Worm (Caenorhabditis elegans) whole organism, L4/young adult: ENCODE measurements around the gene fbxa-215.
"Not testable (repeated sequence)": the region's sequence is repeated elsewhere in the genome, so short reads cannot be mapped to it uniquely, and the experiment has no call there.

ENCODE experiments used
- W03F9.2 ChIP-seq: fragments of 150-350 bp; optimal IDR thresholded peaks from 2 replicates; lab custom pipeline; 2014; ENCODE audit warnings: missing biosample characterization, missing genetic modification characterization
- dao-5 ChIP-seq: sonication (generic microtip); optimal IDR thresholded peaks from 2 replicates; lab custom pipeline; 2016; ENCODE audit warnings: missing genotype, missing genetic modification characterization, moderate library complexity, missing compliant biosample characterization
- him-1 ChIP-seq: sonication (generic microtip); optimal IDR thresholded peaks from 2 replicates; lab custom pipeline; 2016; ENCODE audit warnings: missing genotype, missing genetic modification reagents, missing genetic modification characterization, missing compliant biosample characterization

The fbxa-215 gene

DNA sequence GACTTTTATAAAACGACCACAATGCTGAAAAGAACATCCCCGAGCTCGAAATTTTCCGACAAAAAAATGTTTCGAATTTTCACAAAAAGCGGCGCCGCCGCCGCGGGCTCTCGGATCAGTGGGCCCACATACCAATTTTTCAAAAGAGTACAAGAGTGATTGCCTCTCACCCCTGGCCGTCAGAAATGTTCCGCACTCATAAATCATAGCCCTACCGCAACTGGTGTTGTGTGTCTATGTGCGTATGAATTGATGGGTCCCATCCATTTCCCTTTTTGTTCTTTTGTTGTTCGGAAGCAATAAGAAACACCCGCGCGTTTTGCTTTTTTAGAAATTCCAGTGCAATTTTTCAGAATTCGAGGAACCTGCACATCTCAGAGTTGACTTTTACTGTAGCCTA, 27.9 kb upstream of the fbxa-215 start:
- TF ChIP-seq him-1 = no peak
- no peak for TF ChIP-seq dao-5 (tag; lab: Kevin White, UChicago)
- no peak for TF ChIP-seq W03F9.2 (tag; lab: Kevin White, UChicago)

DNA sequence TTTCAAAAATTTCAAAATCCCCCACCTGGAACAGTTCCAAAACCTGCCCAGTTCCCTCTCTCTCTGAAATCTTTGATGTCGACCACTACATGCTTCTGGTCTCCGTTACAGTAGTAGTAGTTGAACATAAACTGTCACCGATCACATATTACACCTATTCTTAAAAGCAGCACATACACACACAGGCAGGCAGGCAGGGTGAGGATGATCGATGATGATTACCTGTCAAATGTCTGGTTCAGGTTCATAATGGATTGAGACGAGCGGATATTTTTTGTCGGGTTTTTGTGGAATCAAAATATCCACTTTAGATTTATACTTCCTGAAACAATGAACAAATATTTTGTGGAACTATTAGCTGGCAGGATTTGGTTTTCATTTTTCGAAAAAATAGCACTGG, 27.3 kb upstream of the fbxa-215 start:
- TF ChIP-seq him-1 = no peak
- TF ChIP-seq W03F9.2 (tag; lab: Kevin White, UChicago) = no peak
- no peak for TF ChIP-seq dao-5 (tag; lab: Kevin White, UChicago)

DNA sequence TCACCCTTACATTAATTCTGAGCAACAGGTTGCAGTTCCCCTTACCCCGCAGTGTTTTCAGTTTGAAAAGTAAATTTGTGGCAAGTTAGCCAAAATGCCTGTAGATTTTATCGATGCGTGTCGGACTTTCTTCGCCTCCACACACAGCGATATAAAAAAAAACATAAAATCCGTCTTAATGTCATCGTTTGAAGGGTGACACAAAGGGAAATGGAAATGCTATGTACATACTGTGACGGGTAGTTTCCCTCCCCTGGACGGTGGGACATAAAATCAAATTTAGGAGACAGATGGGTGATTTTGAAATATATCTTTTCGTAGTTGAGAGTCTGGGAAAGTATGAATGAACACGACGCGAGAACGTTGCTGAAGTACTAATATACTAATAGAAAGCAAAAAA, 25.8 kb upstream of the fbxa-215 start:
- no peak for TF ChIP-seq him-1
- TF ChIP-seq dao-5 (tag; lab: Kevin White, UChicago) = no peak
- no peak for TF ChIP-seq W03F9.2 (tag; lab: Kevin White, UChicago)

ce11 chrIV:13689302-13689880, 22.7 kb upstream of the fbxa-215 start, which contains the start of gene T23G4.2:
Gene T23G4.2 (minus strand): TSS chrIV:13689556.
- TF ChIP-seq him-1 (peak; percentile 14), W03F9.2 (tag; lab: Kevin White, UChicago) (no peak), dao-5 (tag; lab: Kevin White, UChicago) (no peak)

DNA sequence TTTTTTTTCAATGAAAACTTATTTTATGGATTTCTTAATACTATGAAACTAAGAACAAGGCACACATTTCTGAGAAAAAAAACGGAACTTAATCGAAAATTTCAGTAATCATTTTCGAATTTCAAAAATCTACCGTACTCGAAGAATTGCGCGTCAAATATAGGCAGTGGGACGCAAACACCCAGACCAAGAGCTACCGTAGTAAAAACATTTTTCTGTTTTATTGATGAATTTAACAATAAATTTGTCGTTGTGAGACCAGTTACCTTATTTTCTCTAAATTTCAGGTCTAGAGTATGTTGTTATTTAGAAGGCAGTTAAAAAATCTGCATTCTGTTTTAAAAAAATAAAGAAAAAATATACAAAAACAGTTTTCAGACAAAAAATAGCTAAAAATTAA, 20.9 kb upstream of the fbxa-215 start:
- TF ChIP-seq him-1 (no peak), dao-5 (tag; lab: Kevin White, UChicago) (no peak), W03F9.2 (tag; lab: Kevin White, UChicago) (no peak)

DNA sequence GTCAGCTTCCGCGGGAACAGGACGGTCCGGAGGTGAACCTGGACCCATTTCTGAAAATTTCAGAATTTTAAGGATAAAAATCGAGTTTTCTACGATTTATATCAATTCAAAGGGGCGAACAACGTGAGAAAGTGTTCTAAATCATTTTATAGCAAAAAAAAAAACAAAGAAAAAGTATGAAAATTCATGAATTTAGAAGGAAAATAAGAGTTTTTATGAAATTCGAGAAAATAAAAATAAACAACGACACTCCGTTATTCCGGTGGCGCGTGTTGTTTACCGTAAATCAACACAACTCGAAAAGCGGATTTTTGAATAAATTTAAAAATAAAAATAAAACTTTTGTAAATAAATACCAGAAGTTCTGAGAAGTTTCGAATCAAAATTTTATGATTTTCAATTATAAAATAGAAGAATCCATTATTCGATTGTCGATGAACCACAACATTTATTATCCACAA, 20.3 kb upstream of the fbxa-215 start, which contains the start of gene nyn-1:
Gene nyn-1, minus strand, starts transcription at position 51 of the 461 bp plus-strand sequence.
- TF ChIP-seq dao-5 (tag; lab: Kevin White, UChicago) (no peak), him-1 (no peak), W03F9.2 (tag; lab: Kevin White, UChicago) (no peak)

DNA sequence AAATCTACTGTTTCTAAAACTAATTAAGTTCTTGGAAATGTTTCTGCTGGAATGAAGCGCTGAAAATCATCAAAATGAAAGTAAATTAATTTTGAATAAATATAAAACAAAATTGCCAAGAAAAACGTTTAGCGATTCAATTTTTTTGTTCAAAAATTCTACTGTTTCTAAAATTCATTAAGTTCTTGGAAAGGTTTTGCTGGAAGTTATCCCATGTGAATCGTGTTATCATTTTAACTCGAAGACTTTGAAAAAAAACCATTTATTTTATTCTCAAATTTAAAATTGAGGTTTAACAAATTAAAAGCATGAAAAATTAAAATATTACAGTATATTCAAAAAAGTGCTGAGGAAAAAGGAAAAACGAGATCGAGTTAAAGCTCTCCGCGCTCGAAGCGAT, 18.1 kb upstream of the fbxa-215 start:
- TF ChIP-seq dao-5 (tag; lab: Kevin White, UChicago) (no peak), him-1 (no peak), W03F9.2 (tag; lab: Kevin White, UChicago) (no peak)

ce11 chrIV:13682733-13683132, 16.0 kb upstream of the fbxa-215 start:
- TF ChIP-seq dao-5 (tag; lab: Kevin White, UChicago) = no peak
- no peak for TF ChIP-seq W03F9.2 (tag; lab: Kevin White, UChicago)
- no peak for TF ChIP-seq him-1

ce11 chrIV:13679495-13679894, 12.8 kb upstream of the fbxa-215 start:
- TF ChIP-seq dao-5 (tag; lab: Kevin White, UChicago) = no peak
- TF ChIP-seq W03F9.2 (tag; lab: Kevin White, UChicago) = no peak
- no peak for TF ChIP-seq him-1

- no peak for TF ChIP-seq dao-5 (tag; lab: Kevin White, UChicago)
- TF ChIP-seq him-1 = no peak
- TF ChIP-seq W03F9.2 (tag; lab: Kevin White, UChicago) = no peak
Observed at ce11 chrIV:13678649-13679048, 11.9 kb upstream of the fbxa-215 start, which contains the start of gene srlf-26. Gene srlf-26 (plus strand): TSS chrIV:13678949.

- TF ChIP-seq him-1 (no peak), dao-5 (tag; lab: Kevin White, UChicago) (no peak), W03F9.2 (tag; lab: Kevin White, UChicago) (no peak)
Observed at ce11 chrIV:13673504-13673903, 6.8 kb upstream of the fbxa-215 start, which contains the start of gene oac-48. Gene oac-48 (plus strand): TSS chrIV:13673804.

ce11 chrIV:13665073-13665472, 1.6 kb downstream of the fbxa-215 start:
- TF ChIP-seq W03F9.2 (tag; lab: Kevin White, UChicago) = no peak
- TF ChIP-seq him-1 = no peak
- TF ChIP-seq dao-5 (tag; lab: Kevin White, UChicago) = no peak

ce11 chrIV:13664090-13664489, 2.6 kb downstream of the fbxa-215 start, which contains the start of gene Y45F10C.4:
Gene Y45F10C.4 (minus strand): TSS chrIV:13664190.
- TF ChIP-seq W03F9.2 (tag; lab: Kevin White, UChicago) = no peak
- no peak for TF ChIP-seq dao-5 (tag; lab: Kevin White, UChicago)
- no peak for TF ChIP-seq him-1

DNA sequence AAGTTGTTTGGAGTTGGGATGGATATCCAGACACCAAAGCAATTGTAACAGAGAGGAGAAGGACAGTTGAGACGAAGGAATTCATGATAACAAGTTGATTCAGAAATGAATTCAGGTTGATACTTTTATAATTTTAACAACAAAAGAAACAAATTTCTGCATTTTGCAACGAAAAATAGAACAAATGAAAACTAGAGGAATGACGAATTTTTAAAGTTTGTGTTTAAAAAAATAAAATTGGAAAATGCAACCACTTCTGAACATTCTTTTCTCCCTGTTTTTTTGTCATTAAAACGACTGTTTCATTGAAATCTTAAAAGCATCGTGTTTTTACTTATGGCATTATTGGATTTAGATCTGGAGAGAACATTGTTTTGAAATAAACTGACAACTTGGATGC, 4.1 kb downstream of the fbxa-215 start, which contains the start of gene Y45F10C.2:
Gene Y45F10C.2, minus strand, starts transcription at position 101 of the 400 bp plus-strand sequence.
- not testable (repeated sequence) for TF ChIP-seq W03F9.2 (tag; lab: Kevin White, UChicago); dao-5 (tag; lab: Kevin White, UChicago); him-1
